Worm (Caenorhabditis elegans): ENCODE data around the gene srh-21.

Gene srh-21

ce11 chrV:4962968-4963367, 36.5 kb downstream of the srh-21 start, which contains the start of gene tam-1:
Gene tam-1, minus strand, starts transcription at chrV:4963102.
- TF ChIP-seq zag-1 (tag; optimal IDR thresholded peaks at IDR 0.05) = no peak
- TF ChIP-seq fkh-2 (tag; optimal IDR thresholded peaks at IDR 0.05) = no peak
- TF ChIP-seq pha-4 (tag; optimal IDR thresholded peaks at IDR 0.05) = peak; percentile 32
- peak; percentile 75 for TF ChIP-seq egl-5 (tag; optimal IDR thresholded peaks at IDR 0.05)
- peak; percentile 11 for TF ChIP-seq lin-39 (tag; optimal IDR thresholded peaks at IDR 0.05)
- no peak for TF ChIP-seq aly-2 (tag; optimal IDR thresholded peaks at IDR 0.05)
- no peak for TF ChIP-seq ztf-4 (tag; optimal IDR thresholded peaks at IDR 0.05)
- no peak for TF ChIP-seq nhr-67 (tag; optimal IDR thresholded peaks at IDR 0.05)
- TF ChIP-seq nhr-76 (tag; optimal IDR thresholded peaks at IDR 0.05) = no peak
- TF ChIP-seq snpc-4 (tag; optimal IDR thresholded peaks at IDR 0.05) = no peak
- peak; percentile 5 for TF ChIP-seq hmg-11 (tag; optimal IDR thresholded peaks at IDR 0.05)

ce11 chrV:4963606-4964005, 37.1 kb downstream of the srh-21 start:
- TF ChIP-seq fkh-2 (tag; optimal IDR thresholded peaks at IDR 0.05) (no peak), sea-2 (GFP tag; optimal IDR thresholded peaks at IDR 0.05) (no peak), nhr-237 (tag; optimal IDR thresholded peaks at IDR 0.05) (no peak), nhr-76 (tag; optimal IDR thresholded peaks at IDR 0.05) (no peak), pqm-1 (tag; optimal IDR thresholded peaks at IDR 0.05) (no peak), ama-1 (optimal IDR thresholded peaks at IDR 0.05) (no peak), nhr-67 (tag; optimal IDR thresholded peaks at IDR 0.05) (no peak), mml-1 (tag; optimal IDR thresholded peaks at IDR 0.05) (no peak), nhr-12 (tag; optimal IDR thresholded peaks at IDR 0.05) (no peak), tbx-2 (tag; optimal IDR thresholded peaks at IDR 0.05) (no peak), elt-2 (tag; optimal IDR thresholded peaks at IDR 0.05) (no peak)

ce11 chrV:4964020-4964635, 37.7 kb downstream of the srh-21 start:
- TF ChIP-seq nhr-77 (tag; optimal IDR thresholded peaks at IDR 0.05) (no peak), nhr-28 (tag; optimal IDR thresholded peaks at IDR 0.05) (no peak), ztf-11 (tag; optimal IDR thresholded peaks at IDR 0.05) (no peak), ceh-16 (tag; optimal IDR thresholded peaks at IDR 0.05) (no peak), ama-1 (optimal IDR thresholded peaks at IDR 0.05) (peak; percentile 57), nhr-76 (tag; optimal IDR thresholded peaks at IDR 0.05) (no peak)

- TF ChIP-seq R02D3.7 (tag; optimal IDR thresholded peaks at IDR 0.05) (no peak), elt-2 (tag; optimal IDR thresholded peaks at IDR 0.05) (peak; percentile 85), nhr-76 (tag; optimal IDR thresholded peaks at IDR 0.05) (no peak), skn-1 (tag; optimal IDR thresholded peaks at IDR 0.05) (peak; percentile 86), mml-1 (tag; optimal IDR thresholded peaks at IDR 0.05) (no peak), zag-1 (tag; optimal IDR thresholded peaks at IDR 0.05) (no peak), lin-39 (tag; optimal IDR thresholded peaks at IDR 0.05) (no peak), hmg-11 (tag; optimal IDR thresholded peaks at IDR 0.05) (no peak), jun-1 (tag; optimal IDR thresholded peaks at IDR 0.05) (no peak), nhr-12 (tag; optimal IDR thresholded peaks at IDR 0.05) (no peak), pqm-1 (tag; optimal IDR thresholded peaks at IDR 0.05) (peak; percentile 5), pha-4 (tag; optimal IDR thresholded peaks at IDR 0.05) (peak; percentile 78)
Observed at ce11 chrV:4964671-4965420, 38.4 kb downstream of the srh-21 start.

- no peak for TF ChIP-seq ztf-4 (tag; optimal IDR thresholded peaks at IDR 0.05)
- TF ChIP-seq nfya-1 (tag; optimal IDR thresholded peaks at IDR 0.05; ENCODE audit: insufficient read depth) = peak; percentile 55
- TF ChIP-seq elt-2 (tag; optimal IDR thresholded peaks at IDR 0.05) = no peak
- TF ChIP-seq nhr-28 (tag; optimal IDR thresholded peaks at IDR 0.05) = no peak
- no peak for TF ChIP-seq nhr-11 (tag; optimal IDR thresholded peaks at IDR 0.05)
- TF ChIP-seq ceh-9 (tag; optimal IDR thresholded peaks at IDR 0.05) = no peak
- no peak for TF ChIP-seq egl-5 (tag; optimal IDR thresholded peaks at IDR 0.05)
- no peak for TF ChIP-seq ztf-11 (tag; optimal IDR thresholded peaks at IDR 0.05)
- no peak for TF ChIP-seq R02D3.7 (tag; optimal IDR thresholded peaks at IDR 0.05)
- TF ChIP-seq elt-3 (tag; optimal IDR thresholded peaks at IDR 0.05) = no peak
- no peak for TF ChIP-seq zag-1 (tag; optimal IDR thresholded peaks at IDR 0.05)
- no peak for TF ChIP-seq nhr-76 (tag; optimal IDR thresholded peaks at IDR 0.05)
- TF ChIP-seq nhr-77 (tag; optimal IDR thresholded peaks at IDR 0.05) = no peak
- TF ChIP-seq elt-1 (tag; optimal IDR thresholded peaks at IDR 0.05) = peak; percentile 80
- no peak for TF ChIP-seq nhr-25 (tag; optimal IDR thresholded peaks at IDR 0.05)
- no peak for TF ChIP-seq snpc-4 (tag; optimal IDR thresholded peaks at IDR 0.05)
- peak; percentile 15 for TF ChIP-seq hmg-11 (tag; optimal IDR thresholded peaks at IDR 0.05)
- TF ChIP-seq nhr-12 (tag; optimal IDR thresholded peaks at IDR 0.05) = no peak
- no peak for TF ChIP-seq skn-1 (tag; optimal IDR thresholded peaks at IDR 0.05)
- TF ChIP-seq sea-2 (GFP tag; optimal IDR thresholded peaks at IDR 0.05) = no peak
- peak; percentile 38 for TF ChIP-seq nhr-23 (tag; optimal IDR thresholded peaks at IDR 0.05)
- no peak for TF ChIP-seq ceh-82 (tag; optimal IDR thresholded peaks at IDR 0.05)
- TF ChIP-seq egl-27 (tag; optimal IDR thresholded peaks at IDR 0.05) = no peak
- TF ChIP-seq lin-39 (tag; optimal IDR thresholded peaks at IDR 0.05) = no peak
- no peak for TF ChIP-seq fkh-10 (GFP tag; optimal IDR thresholded peaks at IDR 0.05)
- no peak for TF ChIP-seq tbx-2 (tag; optimal IDR thresholded peaks at IDR 0.05)
- TF ChIP-seq fkh-2 (tag; optimal IDR thresholded peaks at IDR 0.05) = no peak
Observed at ce11 chrV:4965790-4966189, 39.3 kb downstream of the srh-21 start.
